Fruit fly (Drosophila melanogaster): Measurements from ENCODE around the gene Atg12.
A peak's percentile ranks its signal among the peaks of the same experiment; 100 is the strongest.

The Atg12 gene

DNA sequence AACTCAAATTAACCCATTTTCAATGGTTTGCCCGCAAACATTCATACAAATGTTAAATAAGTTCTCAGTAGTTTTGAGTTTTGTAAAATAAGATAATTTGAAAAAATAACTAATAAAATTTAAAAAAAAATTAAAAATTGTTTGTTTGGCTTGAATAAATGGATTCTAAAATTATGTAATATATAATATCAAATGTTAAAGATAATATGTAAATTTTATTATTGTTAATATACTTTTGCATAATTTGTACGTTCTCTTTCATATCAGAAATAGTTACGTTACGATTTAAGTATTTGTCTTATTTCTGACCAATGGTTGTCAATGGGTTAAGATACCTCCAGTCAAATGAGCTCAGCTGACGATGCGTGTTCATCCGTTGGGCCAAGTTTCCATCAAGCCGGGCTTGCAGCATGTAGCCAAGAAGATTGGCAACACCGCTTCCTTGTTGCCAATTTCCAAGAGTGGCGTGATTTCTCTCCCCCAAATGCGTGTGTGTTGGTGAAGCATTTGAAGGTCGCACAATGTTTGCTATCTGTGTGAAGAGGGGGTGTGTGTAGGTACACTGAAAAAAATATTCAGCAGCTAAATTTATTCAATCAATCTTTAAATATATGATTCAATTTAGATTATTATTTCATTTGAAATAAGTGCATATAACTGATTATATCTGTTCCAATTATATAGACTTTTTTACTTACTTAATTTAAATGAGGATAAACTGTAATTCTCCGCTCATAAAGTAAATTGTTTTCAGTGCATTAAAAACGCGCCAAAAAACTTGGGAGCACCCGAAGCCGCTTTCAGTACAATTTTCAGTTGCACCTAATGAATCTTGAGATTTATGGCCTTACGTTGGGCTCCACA lies 39.7 kb upstream of the Atg12 start (continued):
- TF ChIP-seq CG8319 (GFP tag; optimal IDR thresholded peaks at IDR 0.05), result no peak
- peak; percentile 55 for TF ChIP-seq CG34406 (GFP tag; optimal IDR thresholded peaks at IDR 0.05)
- peak; percentile 21 for TF ChIP-seq CG6792 (GFP tag; optimal IDR thresholded peaks at IDR 0.05)
- peak; percentile 66 for TF ChIP-seq CG3919 (GFP tag; optimal IDR thresholded peaks at IDR 0.05)
- TF ChIP-seq CG10669 (GFP tag; optimal IDR thresholded peaks at IDR 0.05), result peak; percentile 14
- peak; percentile 50 for TF ChIP-seq CG8632 (GFP tag; optimal IDR thresholded peaks at IDR 0.05)
- TF ChIP-seq Met (GFP tag; optimal IDR thresholded peaks at IDR 0.05), result peak; percentile 58
- peak; percentile 37 for TF ChIP-seq Sox14 (GFP tag; optimal IDR thresholded peaks at IDR 0.05)
- peak; percentile 68 for TF ChIP-seq CG8119 (GFP tag; IDR thresholded peaks at IDR 0.05)
- TF ChIP-seq CG31627 (GFP tag; optimal IDR thresholded peaks at IDR 0.05), result peak; percentile 32
- peak; percentile 42 for TF ChIP-seq achi (GFP tag; optimal IDR thresholded peaks at IDR 0.05)
- TF ChIP-seq salr (GFP tag; optimal IDR thresholded peaks at IDR 0.05), result peak in 1 of 2 experiments; percentile 32
- TF ChIP-seq Hr4 (GFP tag; optimal IDR thresholded peaks at IDR 0.05), result peak; percentile 54
- TF ChIP-seq fd85E (GFP tag; optimal IDR thresholded peaks at IDR 0.05), result no peak
- TF ChIP-seq Ets96B (tag; optimal IDR thresholded peaks at IDR 0.05), result peak; percentile 56

DNA sequence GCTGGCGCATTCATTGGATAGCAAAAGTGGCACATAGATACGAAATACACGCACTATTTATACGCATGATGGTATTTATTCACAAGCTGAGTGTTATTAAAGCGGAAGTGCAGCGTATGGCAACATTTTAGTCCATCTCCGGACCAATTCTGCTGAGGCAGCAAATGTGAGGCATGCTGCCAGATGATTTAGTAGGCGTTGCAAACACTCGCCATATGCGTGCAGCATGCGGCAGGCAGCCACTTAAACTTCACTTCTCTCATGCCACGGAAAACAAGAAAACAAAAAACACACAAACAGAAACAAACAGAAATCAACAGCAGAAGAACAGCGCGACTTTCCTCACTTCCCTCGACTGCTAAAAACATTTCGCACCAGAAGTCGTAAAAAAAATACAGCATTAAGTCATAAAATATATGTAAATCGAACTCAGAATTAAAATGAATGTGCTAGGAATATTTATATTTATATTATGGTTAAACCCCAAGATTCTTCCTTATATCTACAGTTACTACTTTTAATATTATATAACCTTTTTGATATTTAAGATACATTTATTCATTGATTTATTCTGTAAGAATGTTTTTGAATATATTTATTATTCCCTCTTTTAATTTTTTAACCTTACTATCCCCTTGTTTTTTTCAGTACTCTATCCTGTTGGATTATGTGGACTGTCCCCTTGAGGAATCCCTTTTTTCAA lies 37.3 kb upstream of the Atg12 start:
- TF ChIP-seq CG3032 (tag; optimal IDR thresholded peaks at IDR 0.05), result peak; percentile 74
- TF ChIP-seq net (GFP tag; optimal IDR thresholded peaks at IDR 0.05), result peak; percentile 37
- peak; percentile 88 for TF ChIP-seq Eip78C (GFP tag)
- TF ChIP-seq fd59A (GFP tag; optimal IDR thresholded peaks at IDR 0.05), result peak; percentile 7
- TF ChIP-seq Smox (GFP tag; optimal IDR thresholded peaks at IDR 0.05), result peak; percentile 21
- peak; percentile 78 for TF ChIP-seq Ets96B (tag; optimal IDR thresholded peaks at IDR 0.05)
- peak; percentile 1 for TF ChIP-seq vri (GFP tag; optimal IDR thresholded peaks at IDR 0.05)
- TF ChIP-seq Sox15 (GFP tag; optimal IDR thresholded peaks at IDR 0.05), result peak; percentile 13
- TF ChIP-seq CG34406 (GFP tag; optimal IDR thresholded peaks at IDR 0.05), result peak; percentile 21
- peak; percentile 48 for TF ChIP-seq esn (GFP tag; optimal IDR thresholded peaks at IDR 0.05)
- no peak for TF ChIP-seq Hr4 (GFP tag; optimal IDR thresholded peaks at IDR 0.05)
- TF ChIP-seq CG8632 (GFP tag; optimal IDR thresholded peaks at IDR 0.05), result peak; percentile 47
- TF ChIP-seq Eip93F (GFP tag; optimal IDR thresholded peaks at IDR 0.05), result no peak
- TF ChIP-seq Lpt (GFP tag; optimal IDR thresholded peaks at IDR 0.05), result no peak
- peak; percentile 22 for TF ChIP-seq acj6 (GFP tag; optimal IDR thresholded peaks at IDR 0.05)
- no peak for TF ChIP-seq CG11762 (GFP tag; optimal IDR thresholded peaks at IDR 0.05; ENCODE audit: insufficient read depth)
- no peak for TF ChIP-seq CG6854 (GFP tag; optimal IDR thresholded peaks at IDR 0.05)
- TF ChIP-seq CG3919 (GFP tag; optimal IDR thresholded peaks at IDR 0.05), result peak; percentile 25
- TF ChIP-seq svp (GFP tag), result peak; percentile 68
- TF ChIP-seq Sox14 (GFP tag; optimal IDR thresholded peaks at IDR 0.05), result no peak
- TF ChIP-seq CG4318 (GFP tag; optimal IDR thresholded peaks at IDR 0.05), result no peak
- TF ChIP-seq Sox102F (GFP tag; optimal IDR thresholded peaks at IDR 0.05), result peak; percentile 7
- no peak for TF ChIP-seq CG11294 (GFP tag; IDR thresholded peaks at IDR 0.05)
- peak; percentile 53 for TF ChIP-seq spab (GFP tag; optimal IDR thresholded peaks at IDR 0.05)
- TF ChIP-seq dac (GFP tag; optimal IDR thresholded peaks at IDR 0.05), result no peak
- TF ChIP-seq CG10631 (GFP tag; optimal IDR thresholded peaks at IDR 0.05), result peak; percentile 55
- TF ChIP-seq Ets21C (GFP tag; optimal IDR thresholded peaks at IDR 0.05), result no peak
- TF ChIP-seq CG6163 (GFP tag; IDR thresholded peaks at IDR 0.05), result no peak
- peak; percentile 72 to 81 for TF ChIP-seq ss (GFP tag; optimal IDR thresholded peaks at IDR 0.05)
- TF ChIP-seq CG11902 (GFP tag; optimal IDR thresholded peaks at IDR 0.05), result no peak
- TF ChIP-seq achi (GFP tag; optimal IDR thresholded peaks at IDR 0.05), result peak; percentile 13
- no peak for TF ChIP-seq Hr38 (GFP tag; optimal IDR thresholded peaks at IDR 0.05)
- peak; percentile 61 for TF ChIP-seq CG6808 (GFP tag; optimal IDR thresholded peaks at IDR 0.05)
- no peak for TF ChIP-seq CG1621 (tag; optimal IDR thresholded peaks at IDR 0.05)
- TF ChIP-seq Hr39 (GFP tag; optimal IDR thresholded peaks at IDR 0.05), result no peak
- TF ChIP-seq dsx (GFP tag; optimal IDR thresholded peaks at IDR 0.05; ENCODE audit: poor library complexity, severe bottlenecking), result peak; percentile 59
- peak; percentile 27 for TF ChIP-seq OdsH (GFP tag; optimal IDR thresholded peaks at IDR 0.05)
- TF ChIP-seq fkh (GFP tag; optimal IDR thresholded peaks at IDR 0.05), result no peak
